Fruit fly (Drosophila melanogaster) whole organism, wandering third instar larva: ENCODE measurements around the gene hob.
A peak's percentile ranks its signal among the peaks of the same experiment; 100 is the strongest.

Experiments used
- Abd-B ChIP-seq: fragments of >200 bp; optimal IDR thresholded peaks from 2 replicates; lab custom pipeline; 2017; ENCODE audit warnings: missing biosample characterization, missing genetic modification characterization
- CG32264 ChIP-seq: fragments of 200-800 bp; sonication (Bioruptor generic); optimal IDR thresholded peaks from 2 replicates; lab custom pipeline; 2016; ENCODE audit warnings: missing biosample characterization, missing genetic modification characterization
- CG9705 ChIP-seq: fragments of 200-800 bp; sonication (Bioruptor generic); optimal IDR thresholded peaks from 2 replicates; lab custom pipeline; 2018; ENCODE audit warnings: missing biosample characterization, mild to moderate bottlenecking, missing genetic modification characterization
- CrebA ChIP-seq: fragments of 200-800 bp; sonication (Bioruptor generic); optimal IDR thresholded peaks from 2 replicates; lab custom pipeline; 2016; ENCODE audit warnings: missing biosample characterization, mild to moderate bottlenecking, missing genetic modification characterization, borderline replicate concordance
- Dfd ChIP-seq: fragments of >200 bp; optimal IDR thresholded peaks from 2 replicates; lab custom pipeline; 2017; ENCODE audit warnings: missing biosample characterization, missing genetic modification characterization
- Dif ChIP-seq: fragments of 200-275, 200-300 bp; sonication (Bioruptor generic); optimal IDR thresholded peaks from 2 replicates; lab custom pipeline; 2018; ENCODE audit warnings: missing biosample characterization, missing genetic modification characterization; ENCODE audit not compliant: partially characterized antibody
- GATAd ChIP-seq: sonication (Bioruptor generic); optimal IDR thresholded peaks from 2 replicates; lab custom pipeline; 2016; ENCODE audit warnings: missing biosample characterization, missing genetic modification characterization
- HLH106 ChIP-seq: fragments of 200-800 bp; optimal IDR thresholded peaks from 3 replicates; lab custom pipeline; 2019; ENCODE audit warnings: missing biosample characterization, mild to moderate bottlenecking, missing genetic modification characterization, moderate library complexity
- Hnf4 ChIP-seq: fragments of 200-800 bp; sonication (Bioruptor generic); optimal IDR thresholded peaks from 2 replicates; lab custom pipeline; 2016; ENCODE audit warnings: missing biosample characterization, mild to moderate bottlenecking, missing genetic modification characterization
- Hr78 ChIP-seq: fragments of >200 bp; optimal IDR thresholded peaks from 2 replicates; lab custom pipeline; 2017; ENCODE audit warnings: missing biosample characterization, missing genetic modification characterization
- Hr83 ChIP-seq: fragments of 200-300 bp; sonication (Bioruptor generic); optimal IDR thresholded peaks from 2 replicates; lab custom pipeline; 2016; ENCODE audit warnings: missing biosample characterization, mild to moderate bottlenecking, missing genetic modification characterization, moderate library complexity; ENCODE audit not compliant: poor library complexity, severe bottlenecking
- Jra ChIP-seq: sonication (Bioruptor generic); optimal IDR thresholded peaks from 2 replicates; lab custom pipeline; 2016; ENCODE audit warnings: missing biosample characterization, missing genetic modification characterization
- Mio ChIP-seq: sonication (Bioruptor generic); optimal IDR thresholded peaks from 2 replicates; lab custom pipeline; 2016; ENCODE audit warnings: missing biosample characterization, missing genetic modification characterization
- Myc ChIP-seq: fragments of >200 bp; optimal IDR thresholded peaks from 2 replicates; lab custom pipeline; 2017
- N ChIP-seq: fragments of >200 bp; optimal IDR thresholded peaks from 2 replicates; lab custom pipeline; 2018; ENCODE audit warnings: missing biosample characterization, missing external identifiers, missing genetic modification characterization
- OdsH ChIP-seq: fragments of 200-800 bp; sonication (Bioruptor generic); optimal IDR thresholded peaks from 2 replicates; lab custom pipeline; 2016; ENCODE audit warnings: missing biosample characterization, mild to moderate bottlenecking, missing genetic modification characterization
- Rel ChIP-seq, 2 experiments: fragments of 200-800 bp; sonication (Bioruptor generic) in 1 of 2; optimal IDR thresholded peaks; 2 replicates in 1 of 2; 3 replicates in 1 of 2; lab custom pipeline; 2016 to 2019; ENCODE audit warnings: mild to moderate bottlenecking in 2 of 2, missing biosample characterization in 2 of 2, missing genetic modification characterization in 2 of 2, moderate library complexity in 1 of 2
- Sp1 ChIP-seq: fragments of 200-800 bp; sonication (Bioruptor generic); optimal IDR thresholded peaks from 3 replicates; lab custom pipeline; 2019; ENCODE audit warnings: missing biosample characterization, mild to moderate bottlenecking, missing genetic modification characterization, moderate library complexity
- Vsx2 ChIP-seq: fragments of 200-300, 225-300 bp; sonication (Bioruptor generic); optimal IDR thresholded peaks from 2 replicates; lab custom pipeline; 2018; ENCODE audit warnings: missing biosample characterization, missing genetic modification characterization; ENCODE audit not compliant: partially characterized antibody
- br ChIP-seq: fragments of 200-800 bp; sonication (Bioruptor generic); optimal IDR thresholded peaks from 2 replicates; lab custom pipeline; 2016; ENCODE audit warnings: missing biosample characterization, missing genetic modification characterization
- brk ChIP-seq: fragments of 200-800 bp; sonication (Bioruptor generic); optimal IDR thresholded peaks from 2 replicates; lab custom pipeline; 2016; ENCODE audit warnings: missing biosample characterization, mild to moderate bottlenecking, missing genetic modification characterization
- dl ChIP-seq, 2 experiments: fragments of 175-275, 200-275 bp in 1 of 2; fragments of 200-275 bp in 1 of 2; sonication (Bioruptor generic); optimal IDR thresholded peaks; lab custom pipeline; 2018; ENCODE audit warnings: mild to moderate bottlenecking in 2 of 2, missing biosample characterization in 2 of 2, missing genetic modification characterization in 2 of 2, moderate library complexity in 2 of 2; ENCODE audit not compliant: partially characterized antibody in 2 of 2, insufficient read depth in 1 of 2
- dmrt93B ChIP-seq: fragments of 200-800 bp; sonication (Bioruptor generic); optimal IDR thresholded peaks from 2 replicates; lab custom pipeline; 2018; ENCODE audit warnings: missing biosample characterization, mild to moderate bottlenecking, missing genetic modification characterization
- dsf ChIP-seq: sonication (Bioruptor generic); optimal IDR thresholded peaks from 2 replicates; lab custom pipeline; 2016; ENCODE audit warnings: missing biosample characterization, missing genetic modification characterization, borderline replicate concordance
- ey ChIP-seq: fragments of 200-800 bp; sonication (Bioruptor generic); optimal IDR thresholded peaks from 2 replicates; lab custom pipeline; 2016; ENCODE audit warnings: missing biosample characterization, missing genetic modification characterization
- foxo ChIP-seq, 2 experiments: fragments of 200-800 bp; sonication (Bioruptor generic); optimal IDR thresholded peaks; 2 replicates in 1 of 2; 3 replicates in 1 of 2; lab custom pipeline; 2016 to 2017; ENCODE audit warnings: missing biosample characterization in 2 of 2, missing genetic modification characterization in 2 of 2
- fru ChIP-seq: fragments of 200-800 bp; sonication (Bioruptor generic); optimal IDR thresholded peaks from 3 replicates; lab custom pipeline; 2016; ENCODE audit warnings: missing biosample characterization, mild to moderate bottlenecking, missing genetic modification characterization
- h ChIP-seq: fragments of 200-800 bp; sonication (Bioruptor generic); optimal IDR thresholded peaks from 3 replicates; lab custom pipeline; 2016; ENCODE audit warnings: missing biosample characterization, mild to moderate bottlenecking, missing genetic modification characterization
- jim ChIP-seq: fragments of 175-275, 200-325 bp; sonication (Bioruptor generic); optimal IDR thresholded peaks from 2 replicates; lab custom pipeline; 2016; ENCODE audit warnings: missing biosample characterization, mild to moderate bottlenecking, missing genetic modification characterization
- lola ChIP-seq: fragments of >200 bp; optimal IDR thresholded peaks from 2 replicates; lab custom pipeline; 2017; ENCODE audit warnings: missing biosample characterization, missing genetic modification characterization
- pan ChIP-seq: fragments of >200 bp; optimal IDR thresholded peaks from 2 replicates; lab custom pipeline; 2017
- psq ChIP-seq: fragments of 200-800 bp; sonication (Bioruptor generic); optimal IDR thresholded peaks from 3 replicates; lab custom pipeline; 2017; ENCODE audit warnings: missing biosample characterization, mild to moderate bottlenecking, missing genetic modification characterization, moderate library complexity
- rgr ChIP-seq: fragments of 200-800 bp; sonication (Bioruptor generic); optimal IDR thresholded peaks from 3 replicates; lab custom pipeline; 2016; ENCODE audit warnings: missing biosample characterization, mild to moderate bottlenecking, missing genetic modification characterization
- sage ChIP-seq: fragments of 200-800 bp; sonication (Bioruptor generic); optimal IDR thresholded peaks from 2 replicates; lab custom pipeline; 2016; ENCODE audit warnings: missing biosample characterization, mild to moderate bottlenecking, missing genetic modification characterization
- sv ChIP-seq: fragments of 200-800 bp; sonication (Bioruptor generic); optimal IDR thresholded peaks from 3 replicates; lab custom pipeline; 2016; ENCODE audit warnings: missing biosample characterization, missing genetic modification characterization
- tai ChIP-seq: sonication (Bioruptor generic); optimal IDR thresholded peaks from 2 replicates; lab custom pipeline; 2016; ENCODE audit warnings: missing biosample characterization, missing genetic modification characterization
- usp ChIP-seq: fragments of >200 bp; optimal IDR thresholded peaks from 2 replicates; lab custom pipeline; 2017; ENCODE audit warnings: missing biosample characterization, missing genetic modification characterization
- woc ChIP-seq: sonication (Bioruptor generic); optimal IDR thresholded peaks from 2 replicates; lab custom pipeline; 2016; ENCODE audit warnings: missing biosample characterization, mild to moderate bottlenecking, missing genetic modification characterization

hob gene

dm6 chr3L:3259703-3260102 is 41.0 kb upstream of the hob start:
- TF ChIP-seq foxo (GFP tag; optimal IDR thresholded peaks at IDR 0.05; lab: Kevin White, UChicago) (peak in 1 of 2 experiments; percentile 75), CG9705 (GFP tag; lab: Kevin White, UChicago) (peak; percentile 21), N (GFP tag; lab: Kevin White, UChicago) (no peak), Myc (no peak), Sp1 (peak; percentile 67), br (GFP tag; lab: Kevin White, UChicago) (peak; percentile 71), ey (GFP tag; lab: Kevin White, UChicago) (peak; percentile 68), Rel (GFP tag; optimal IDR thresholded peaks at IDR 0.05; lab: Kevin White, UChicago) (no peak), Rel (tag; optimal IDR thresholded peaks at IDR 0.05; lab: Kevin White, UChicago) (no peak), Hr83 (GFP tag; lab: Kevin White, UChicago) (no peak), Hr78 (GFP tag; lab: Kevin White, UChicago) (no peak), CG32264 (peak; percentile 8), woc (GFP tag; lab: Kevin White, UChicago) (peak; percentile 30), jim (GFP tag; lab: Kevin White, UChicago) (no peak), tai (GFP tag; lab: Kevin White, UChicago) (no peak), GATAd (GFP tag; lab: Kevin White, UChicago) (no peak), OdsH (GFP tag; lab: Kevin White, UChicago) (peak; percentile 67), Abd-B (GFP tag; lab: Kevin White, UChicago) (no peak), psq (GFP tag; lab: Kevin White, UChicago) (peak; percentile 51), h (GFP tag; lab: Kevin White, UChicago) (peak; percentile 81), Dfd (GFP tag; lab: Kevin White, UChicago) (no peak), brk (GFP tag; lab: Kevin White, UChicago) (no peak), CrebA (GFP tag; lab: Kevin White, UChicago) (no peak), dmrt93B (peak; percentile 24), sv (GFP tag; lab: Kevin White, UChicago) (no peak), Vsx2 (no peak), dsf (GFP tag; lab: Kevin White, UChicago) (no peak), lola (no peak), rgr (GFP tag; lab: Kevin White, UChicago) (peak; percentile 65), Mio (no peak), fru (GFP tag; lab: Kevin White, UChicago) (peak; percentile 56), pan (lab: Kevin White, UChicago) (no peak), usp (GFP tag; lab: Kevin White, UChicago) (no peak), Dif (GFP tag; lab: Kevin White, UChicago) (no peak), Hnf4 (peak; percentile 57), HLH106 (peak; percentile 81), sage (GFP tag; lab: Kevin White, UChicago) (peak; percentile 15), Jra (GFP tag; lab: Kevin White, UChicago) (no peak), dl (GFP tag; optimal IDR thresholded peaks at IDR 0.05; lab: Kevin White, UChicago; ENCODE audit: insufficient read depth in 1 of 2, partially characterized antibody in 2 of 2) (no peak)

DNA sequence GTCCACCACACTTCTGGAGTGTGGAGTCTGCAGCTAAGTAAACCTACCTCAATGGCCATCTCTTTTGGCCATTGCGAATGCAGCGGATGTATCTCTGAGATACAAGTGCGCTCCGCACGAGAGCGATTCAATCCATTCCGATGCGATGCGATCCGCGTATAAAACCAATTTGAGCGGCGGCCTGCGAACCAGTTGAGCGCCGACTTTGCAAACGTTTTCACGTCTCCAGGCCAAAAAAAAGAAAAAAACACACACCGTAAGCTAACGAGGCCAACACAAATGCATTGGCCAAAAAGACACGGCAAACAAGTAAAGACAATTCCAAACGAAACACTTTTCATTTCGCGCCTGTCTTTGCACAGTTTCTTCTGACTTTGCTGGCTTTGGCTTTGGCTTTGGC is 39.0 kb upstream of the hob start, which contains the start of gene ckd:
TSS of gene ckd (plus strand) at position 189 of the 400 bp plus-strand sequence.
- TF ChIP-seq Vsx2 (peak; percentile 38), tai (GFP tag; lab: Kevin White, UChicago) (no peak), Sp1 (peak; percentile 14), Dif (GFP tag; lab: Kevin White, UChicago) (peak; percentile 71), Hnf4 (no peak), dl (GFP tag; optimal IDR thresholded peaks at IDR 0.05; lab: Kevin White, UChicago; ENCODE audit: insufficient read depth in 1 of 2, partially characterized antibody in 2 of 2) (peak; percentile 59 to 66), CrebA (GFP tag; lab: Kevin White, UChicago) (peak; percentile 5), sage (GFP tag; lab: Kevin White, UChicago) (no peak), ey (GFP tag; lab: Kevin White, UChicago) (no peak), fru (GFP tag; lab: Kevin White, UChicago) (peak; percentile 1), OdsH (GFP tag; lab: Kevin White, UChicago) (peak; percentile 32), h (GFP tag; lab: Kevin White, UChicago) (no peak)
- TF ChIP-seq, all 38 proteins: peak for 7
